Worm (Caenorhabditis elegans) whole organism, dauer: ENCODE measurements around the gene T24E12.13.
"Not testable (repeated sequence)": the region's sequence is repeated elsewhere in the genome, so short reads cannot be mapped to it uniquely, and the experiment has no call there.

ENCODE experiments used
- unc-62 ChIP-seq: sonication (generic microtip); optimal IDR thresholded peaks from 2 replicates; lab custom pipeline; 2017; ENCODE audit warnings: missing biosample characterization, missing genetic modification reagents, missing genetic modification characterization

T24E12.13 gene

ce11 chrII:3815445-3816208, 28.4 kb downstream of the T24E12.13 start:
- TF ChIP-seq unc-62 = no peak

ce11 chrII:3816251-3816849, 29.1 kb downstream of the T24E12.13 start, which contains the start of gene fbxa-24:
TSS of gene fbxa-24 (plus strand) at chrII:3816526.
- TF ChIP-seq unc-62 = not testable (repeated sequence)

- TF ChIP-seq unc-62 = no peak
Observed at ce11 chrII:3821248-3821647, 34.0 kb downstream of the T24E12.13 start, which contains the start of gene F54D10.7. TSS of gene F54D10.7 (minus strand) at chrII:3821296.

DNA sequence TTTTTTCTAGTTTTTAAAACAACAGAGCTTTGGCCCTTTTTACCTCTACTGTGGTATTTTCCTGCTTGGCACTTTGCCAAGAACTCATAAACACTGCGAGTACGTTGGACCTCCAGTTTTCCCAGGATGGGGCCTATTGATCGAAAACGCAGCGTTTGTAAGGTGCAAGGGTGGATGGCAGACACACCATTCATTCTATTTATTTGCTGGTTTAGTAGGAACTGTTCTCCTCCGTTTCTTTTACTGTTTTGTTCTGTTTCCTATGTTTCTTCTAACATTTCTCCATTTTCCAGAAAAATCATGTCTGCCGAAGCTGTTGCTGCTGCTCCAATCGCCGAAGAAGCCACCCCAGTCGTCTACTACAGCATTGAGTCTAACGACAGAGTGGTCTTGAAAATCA, 36.6 kb downstream of the T24E12.13 start, which contains the start of gene skr-15:
Gene skr-15 (plus strand): TSS at position 301 of the 400 bp plus-strand sequence.
- no peak for TF ChIP-seq unc-62

- TF ChIP-seq unc-62 = no peak
Observed at ce11 chrII:3827801-3828200, 40.5 kb downstream of the T24E12.13 start, which contains the start of gene F54D10.8. TSS of gene F54D10.8 (minus strand) at chrII:3827901.

- TF ChIP-seq unc-62 = no peak
Observed at ce11 chrII:3829623-3830022, 42.4 kb downstream of the T24E12.13 start.

DNA sequence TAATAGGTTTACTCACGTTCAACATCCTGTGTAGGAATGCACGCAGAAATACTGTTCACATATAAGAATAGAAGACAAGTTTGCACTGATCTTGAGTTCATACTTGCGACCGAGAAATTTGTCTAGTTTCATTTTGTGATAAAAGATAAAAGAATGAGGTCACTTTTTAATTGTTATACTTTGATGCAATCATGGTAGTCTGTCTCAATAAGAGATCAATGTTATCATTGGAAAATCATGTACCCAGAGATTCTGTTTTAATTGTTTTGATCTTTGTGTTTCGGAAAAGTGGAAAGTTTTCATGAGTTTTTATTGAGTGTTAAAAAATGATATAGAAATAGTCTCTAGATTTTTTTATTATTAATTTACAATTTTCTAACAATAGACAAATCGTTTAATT, 45.1 kb downstream of the T24E12.13 start, which contains the start of gene F54D10.9:
Gene F54D10.9 (minus strand): TSS at position 101 of the 400 bp plus-strand sequence.
- no peak for TF ChIP-seq unc-62

- no peak for TF ChIP-seq unc-62
Observed at ce11 chrII:3835915-3836314, 48.7 kb downstream of the T24E12.13 start, which contains the start of gene oac-4. TSS of gene oac-4 (minus strand) at chrII:3836015.
